Fruit fly (Drosophila melanogaster) whole organism, wandering third instar larva: Measurements from ENCODE around the gene Glut4EF.

Source experiments
- CrebA ChIP-seq: fragments of 200-800 bp; sonication (Bioruptor generic); optimal IDR thresholded peaks from 2 replicates; lab custom pipeline; 2016; ENCODE audit warnings: missing biosample characterization, mild to moderate bottlenecking, missing genetic modification characterization, borderline replicate concordance
- Hr78 ChIP-seq: fragments of >200 bp; optimal IDR thresholded peaks from 2 replicates; lab custom pipeline; 2017; ENCODE audit warnings: missing biosample characterization, missing genetic modification characterization
- Hr83 ChIP-seq: fragments of 200-300 bp; sonication (Bioruptor generic); optimal IDR thresholded peaks from 2 replicates; lab custom pipeline; 2016; ENCODE audit warnings: missing biosample characterization, mild to moderate bottlenecking, missing genetic modification characterization, moderate library complexity; ENCODE audit not compliant: poor library complexity, severe bottlenecking
- OdsH ChIP-seq: fragments of 200-800 bp; sonication (Bioruptor generic); optimal IDR thresholded peaks from 2 replicates; lab custom pipeline; 2016; ENCODE audit warnings: missing biosample characterization, mild to moderate bottlenecking, missing genetic modification characterization
- Sp1 ChIP-seq: fragments of 200-800 bp; sonication (Bioruptor generic); optimal IDR thresholded peaks from 3 replicates; lab custom pipeline; 2019; ENCODE audit warnings: missing biosample characterization, mild to moderate bottlenecking, missing genetic modification characterization, moderate library complexity
- br ChIP-seq: fragments of 200-800 bp; sonication (Bioruptor generic); optimal IDR thresholded peaks from 2 replicates; lab custom pipeline; 2016; ENCODE audit warnings: missing biosample characterization, missing genetic modification characterization
- brk ChIP-seq: fragments of 200-800 bp; sonication (Bioruptor generic); optimal IDR thresholded peaks from 2 replicates; lab custom pipeline; 2016; ENCODE audit warnings: missing biosample characterization, mild to moderate bottlenecking, missing genetic modification characterization
- dmrt93B ChIP-seq: fragments of 200-800 bp; sonication (Bioruptor generic); optimal IDR thresholded peaks from 2 replicates; lab custom pipeline; 2018; ENCODE audit warnings: missing biosample characterization, mild to moderate bottlenecking, missing genetic modification characterization
- dsf ChIP-seq: sonication (Bioruptor generic); optimal IDR thresholded peaks from 2 replicates; lab custom pipeline; 2016; ENCODE audit warnings: missing biosample characterization, missing genetic modification characterization, borderline replicate concordance
- fru ChIP-seq: fragments of 200-800 bp; sonication (Bioruptor generic); optimal IDR thresholded peaks from 3 replicates; lab custom pipeline; 2016; ENCODE audit warnings: missing biosample characterization, mild to moderate bottlenecking, missing genetic modification characterization
- h ChIP-seq: fragments of 200-800 bp; sonication (Bioruptor generic); optimal IDR thresholded peaks from 3 replicates; lab custom pipeline; 2016; ENCODE audit warnings: missing biosample characterization, mild to moderate bottlenecking, missing genetic modification characterization
- lola ChIP-seq: fragments of >200 bp; optimal IDR thresholded peaks from 2 replicates; lab custom pipeline; 2017; ENCODE audit warnings: missing biosample characterization, missing genetic modification characterization
- pan ChIP-seq: fragments of >200 bp; optimal IDR thresholded peaks from 2 replicates; lab custom pipeline; 2017
- sv ChIP-seq: fragments of 200-800 bp; sonication (Bioruptor generic); optimal IDR thresholded peaks from 3 replicates; lab custom pipeline; 2016; ENCODE audit warnings: missing biosample characterization, missing genetic modification characterization

DNA sequence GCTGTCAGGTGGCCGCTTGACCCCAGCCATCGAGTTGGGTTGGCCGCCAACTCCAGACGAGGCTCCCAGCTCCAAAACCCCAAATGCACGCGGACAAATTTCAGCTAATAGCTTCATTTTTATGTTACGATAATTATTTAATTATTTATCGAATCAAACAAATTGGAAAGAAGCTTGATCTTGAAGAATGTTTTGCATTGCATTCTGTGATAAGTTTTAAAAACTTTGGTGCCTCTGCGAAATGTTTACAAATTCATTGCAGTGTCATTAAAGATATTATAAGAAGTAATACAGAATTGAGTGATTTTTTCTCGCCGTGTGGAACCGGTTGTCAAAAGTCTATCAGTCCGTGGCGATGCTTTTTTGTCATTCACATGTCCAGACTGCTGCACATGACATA is 4.1 kb upstream of the Glut4EF start:
- no peak for TF ChIP-seq h (GFP tag; lab: Kevin White, UChicago)
- no peak for TF ChIP-seq dsf (GFP tag; lab: Kevin White, UChicago)
- no peak for TF ChIP-seq Sp1 (GFP tag; lab: Kevin White, UChicago)
- no peak for TF ChIP-seq pan (lab: Kevin White, UChicago)
- TF ChIP-seq dmrt93B (GFP tag; lab: Kevin White, UChicago), result no peak
- TF ChIP-seq sv (GFP tag; lab: Kevin White, UChicago), result no peak
- no peak for TF ChIP-seq OdsH (GFP tag; lab: Kevin White, UChicago)
- TF ChIP-seq lola (GFP tag; lab: Kevin White, UChicago), result no peak
- TF ChIP-seq br (GFP tag; lab: Kevin White, UChicago), result no peak
- no peak for TF ChIP-seq CrebA (GFP tag; lab: Kevin White, UChicago)
- TF ChIP-seq brk (GFP tag; lab: Kevin White, UChicago), result no peak
- TF ChIP-seq Hr83 (GFP tag; lab: Kevin White, UChicago), result no peak
- TF ChIP-seq fru (GFP tag; lab: Kevin White, UChicago), result no peak
- no peak for TF ChIP-seq Hr78 (GFP tag; lab: Kevin White, UChicago)
